Worm (Caenorhabditis elegans): Measurements from ENCODE around the gene R74.2.
A peak's percentile ranks its signal among the peaks of the same experiment; 100 is the strongest.

R74.2 gene

ce11 chrIII:4164071-4164470 is 23.9 kb upstream of the R74.2 start, which contains the start of gene C16C10.8:
Gene C16C10.8, minus strand, starts transcription at chrIII:4164171.
- TF ChIP-seq gei-8 (GFP tag; optimal IDR thresholded peaks at IDR 0.05) (no peak), mes-2 (tag; optimal IDR thresholded peaks at IDR 0.05; ENCODE audit: poor library complexity, severe bottlenecking) (no peak), snpc-1.2 (GFP tag; IDR thresholded peaks at IDR 0.05) (no peak), D1046.2 (GFP tag; IDR thresholded peaks at IDR 0.05) (no peak), nhr-77 (tag; optimal IDR thresholded peaks at IDR 0.05) (no peak), nhr-10 (tag; optimal IDR thresholded peaks at IDR 0.05) (no peak)

DNA sequence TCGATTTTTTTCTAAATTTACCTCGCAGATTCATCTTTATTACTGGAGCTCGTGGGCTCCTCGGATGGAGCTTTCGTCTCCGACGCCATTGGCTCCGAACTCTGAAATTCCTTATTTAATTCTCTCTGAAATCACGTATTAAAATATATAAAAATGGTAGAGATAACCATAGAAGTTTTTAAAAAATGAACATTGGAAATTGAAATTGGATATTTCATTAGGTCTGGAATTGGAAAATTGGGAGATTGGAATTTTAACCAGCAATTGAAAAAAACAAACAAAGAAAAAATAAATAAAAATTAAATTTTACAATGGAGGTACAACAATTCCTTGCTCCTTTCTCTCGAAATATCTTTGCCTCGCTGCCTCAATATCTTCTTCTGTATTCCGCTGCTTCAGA is 21.2 kb upstream of the R74.2 start, which contains the start of gene rnf-5:
rnf-5 (minus strand) TSS at position 101 of the 400 bp plus-strand sequence.
- TF ChIP-seq ctbp-1 (GFP tag; IDR thresholded peaks at IDR 0.05) (no peak), Y48G9A.11 (GFP tag; IDR thresholded peaks at IDR 0.05) (no peak), lsy-2 (tag; optimal IDR thresholded peaks at IDR 0.05) (no peak), aly-2 (tag; optimal IDR thresholded peaks at IDR 0.05) (no peak)

ce11 chrIII:4168665-4169064 is 19.3 kb upstream of the R74.2 start, which contains the start of gene ccdc-55:
Gene ccdc-55, minus strand, starts transcription at chrIII:4168765.
- TF ChIP-seq mxl-3 (GFP tag; optimal IDR thresholded peaks at IDR 0.05) (no peak), fos-1 (tag; optimal IDR thresholded peaks at IDR 0.05) (no peak), spr-3 (GFP tag; optimal IDR thresholded peaks at IDR 0.05) (no peak), dpl-1 (GFP tag; optimal IDR thresholded peaks at IDR 0.05) (no peak), mes-2 (tag; optimal IDR thresholded peaks at IDR 0.05; ENCODE audit: poor library complexity, severe bottlenecking) (no peak), nhr-237 (tag; optimal IDR thresholded peaks at IDR 0.05) (no peak), ceh-32 (tag; optimal IDR thresholded peaks at IDR 0.05; ENCODE audit: poor library complexity) (no peak), attf-4 (tag; optimal IDR thresholded peaks at IDR 0.05) (no peak), nhr-77 (tag; optimal IDR thresholded peaks at IDR 0.05) (no peak), Y75B8A.6 (GFP tag; IDR thresholded peaks at IDR 0.05) (no peak), zag-1 (tag; optimal IDR thresholded peaks at IDR 0.05) (no peak), ZK546.5 (tag; optimal IDR thresholded peaks at IDR 0.05) (no peak), sdz-12 (GFP tag; optimal IDR thresholded peaks at IDR 0.05) (no peak), mdt-29 (GFP tag; IDR thresholded peaks at IDR 0.05) (no peak), nhr-11 (tag; optimal IDR thresholded peaks at IDR 0.05) (no peak), arid-1 (GFP tag; conservative IDR thresholded peaks at IDR 0.05) (no peak)

DNA sequence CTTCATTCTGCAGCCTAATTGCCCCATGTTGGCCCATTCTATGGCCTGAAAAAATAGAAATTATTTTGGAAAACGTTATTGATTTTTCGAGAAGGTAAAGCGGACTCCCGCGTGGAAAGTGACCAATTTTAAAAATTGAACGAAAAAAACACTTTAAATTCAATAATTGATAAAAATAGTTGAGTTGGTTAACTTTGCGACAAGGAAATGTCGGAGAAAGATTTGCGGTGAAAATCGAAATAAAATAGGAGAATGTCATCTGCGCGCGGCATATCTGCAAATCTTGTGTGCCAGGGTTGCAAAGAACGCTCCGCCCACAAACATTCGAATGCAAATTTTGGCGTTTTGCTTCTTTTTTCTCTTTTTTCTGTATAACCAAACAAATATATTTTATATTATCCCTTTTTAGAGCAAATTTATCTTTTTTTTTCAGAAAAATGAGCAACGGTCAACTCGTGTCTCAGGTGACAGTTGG is 17.0 kb upstream of the R74.2 start, which contains the start of the genes rnf-121 and C16C10.4:
rnf-121 (minus strand) TSS at position 51 of the 475 bp plus-strand sequence.
C16C10.4 (plus strand) TSS at position 434 of the 475 bp plus-strand sequence.
- peak; percentile 82 for TF ChIP-seq duxl-1 (tag; optimal IDR thresholded peaks at IDR 0.05; ENCODE audit: poor library complexity)
- no peak for TF ChIP-seq mdt-29 (GFP tag; IDR thresholded peaks at IDR 0.05)
- no peak for TF ChIP-seq attf-4 (tag; optimal IDR thresholded peaks at IDR 0.05)
- no peak for TF ChIP-seq nhr-10 (tag; optimal IDR thresholded peaks at IDR 0.05)
- no peak for TF ChIP-seq nhr-111 (GFP tag; optimal IDR thresholded peaks at IDR 0.05)
- TF ChIP-seq lin-1 (GFP tag; IDR thresholded peaks at IDR 0.05), result no peak
- TF ChIP-seq ztf-7 (tag; optimal IDR thresholded peaks at IDR 0.05), result peak; percentile 50
- TF ChIP-seq madf-5 (GFP tag; IDR thresholded peaks at IDR 0.05), result no peak
- no peak for TF ChIP-seq mdl-1 (tag; optimal IDR thresholded peaks at IDR 0.05)
- TF ChIP-seq zip-11 (GFP tag; IDR thresholded peaks at IDR 0.05), result no peak
- peak in 1 of 2 experiments; percentile 70 for TF ChIP-seq daf-16 (GFP tag; optimal IDR thresholded peaks at IDR 0.05)
- TF ChIP-seq daf-16 (tag; optimal IDR thresholded peaks at IDR 0.05), result no peak
- TF ChIP-seq nhr-48 (tag; optimal IDR thresholded peaks at IDR 0.05), result peak; percentile 30
- TF ChIP-seq unc-39 (tag; optimal IDR thresholded peaks at IDR 0.05), result no peak
- 0 out of 2 replicates have a peak, but pooled peaks have one; percentile 54 for TF ChIP-seq daf-19 (GFP tag; conservative IDR thresholded peaks at IDR 0.05)
- TF ChIP-seq F26F4.8 (GFP tag; conservative IDR thresholded peaks at IDR 0.05), result no peak
- peak; percentile 71 for TF ChIP-seq dpl-1 (GFP tag; optimal IDR thresholded peaks at IDR 0.05)
- no peak for TF ChIP-seq mxl-3 (GFP tag; optimal IDR thresholded peaks at IDR 0.05)
- TF ChIP-seq hif-1 (tag; optimal IDR thresholded peaks at IDR 0.05), result peak in 1 of 2 experiments; percentile 36
- TF ChIP-seq spr-3 (GFP tag; optimal IDR thresholded peaks at IDR 0.05), result no peak
- peak; percentile 43 for TF ChIP-seq Y5F2A.4 (GFP tag; optimal IDR thresholded peaks at IDR 0.05)
- TF ChIP-seq ceh-62 (tag; optimal IDR thresholded peaks at IDR 0.05), result no peak
- no peak for TF ChIP-seq zfp-3 (GFP tag; conservative IDR thresholded peaks at IDR 0.05)
- TF ChIP-seq fos-1 (tag; optimal IDR thresholded peaks at IDR 0.05), result no peak
- TF ChIP-seq rbr-2 (tag; optimal IDR thresholded peaks at IDR 0.05), result peak; percentile 54
- no peak for TF ChIP-seq D1046.2 (GFP tag; IDR thresholded peaks at IDR 0.05)
- no peak for TF ChIP-seq lir-3 (tag; optimal IDR thresholded peaks at IDR 0.05)
- TF ChIP-seq nhr-77 (tag; optimal IDR thresholded peaks at IDR 0.05), result no peak
- TF ChIP-seq F44E2.7 (GFP tag; IDR thresholded peaks at IDR 0.05), result no peak
- TF ChIP-seq nhr-11 (tag; optimal IDR thresholded peaks at IDR 0.05), result no peak
- TF ChIP-seq saeg-2 (GFP tag; IDR thresholded peaks at IDR 0.05), result no peak
